Fruit fly (Drosophila melanogaster) whole organism, pupa: ENCODE measurements around the gene Sptz.

Experiments used
- CG10348 ChIP-seq: fragments of 200-800 bp; sonication (Bioruptor generic); IDR thresholded peaks from 2 replicates; pipeline ENCODE4 v1.3.6; 2022; ENCODE audit warnings: missing biosample characterization, missing genetic modification characterization
- CG12605 ChIP-seq: fragments of 200-800 bp; sonication (Bioruptor generic); IDR thresholded peaks from 2 replicates; pipeline ENCODE4 v1.3.6; 2022; ENCODE audit warnings: missing biosample characterization, missing genetic modification characterization
- CG13204 ChIP-seq: fragments of 200-800 bp; sonication (Bioruptor generic); optimal IDR thresholded peaks from 2 replicates; lab custom pipeline; 2018; ENCODE audit warnings: missing biosample characterization, mild to moderate bottlenecking, missing genetic modification characterization, moderate library complexity
- CG14655 ChIP-seq: fragments of 200-800 bp; sonication (Bioruptor generic); optimal IDR thresholded peaks from 3 replicates; lab custom pipeline; 2017; ENCODE audit warnings: mild to moderate bottlenecking, missing biosample characterization, missing genetic modification reagents, missing genetic modification characterization
- CG15710 ChIP-seq: fragments of 200-800 bp; sonication (Bioruptor generic); optimal IDR thresholded peaks from 2 replicates; lab custom pipeline; 2018; ENCODE audit warnings: missing biosample characterization, mild to moderate bottlenecking, missing genetic modification characterization, moderate library complexity
- CG17806 ChIP-seq: fragments of 200-800 bp; sonication (Bioruptor generic); optimal IDR thresholded peaks from 2 replicates; lab custom pipeline; 2018; ENCODE audit warnings: missing biosample characterization, mild to moderate bottlenecking, missing genetic modification characterization, moderate library complexity
- CG32121 ChIP-seq: fragments of 200-800 bp; sonication (Bioruptor generic); IDR thresholded peaks from 2 replicates; pipeline ENCODE4 v1.3.6; 2022; ENCODE audit warnings: missing biosample characterization, missing genetic modification characterization
- CG4496 ChIP-seq: fragments of 200-800 bp; sonication (Bioruptor generic); IDR thresholded peaks from 3 replicates; pipeline ENCODE4 v1.3.6; 2022; ENCODE audit warnings: missing biosample characterization, missing genetic modification characterization
- CG8159 ChIP-seq: fragments of 200-800 bp; sonication (Bioruptor generic); optimal IDR thresholded peaks from 3 replicates; lab custom pipeline; 2018; ENCODE audit warnings: missing biosample characterization, mild to moderate bottlenecking, missing genetic modification characterization, moderate library complexity
- CG8301 ChIP-seq: fragments of 200-800 bp; sonication (Bioruptor generic); optimal IDR thresholded peaks from 2 replicates; lab custom pipeline; 2018; ENCODE audit warnings: missing biosample characterization, mild to moderate bottlenecking, missing genetic modification characterization
- EcR ChIP-seq: fragments of 200-800 bp; sonication (Bioruptor generic); optimal IDR thresholded peaks from 3 replicates; lab custom pipeline; 2019; ENCODE audit warnings: missing biosample characterization, missing genetic modification characterization, mild to moderate bottlenecking, moderate library complexity, missing genetic modification reagents
- Ets98B ChIP-seq: fragments of 200-800 bp; sonication (Bioruptor generic); IDR thresholded peaks from 2 replicates; pipeline ENCODE4 v1.3.6; 2022; ENCODE audit warnings: missing biosample characterization, missing genetic modification characterization
- Pif1A ChIP-seq: fragments of 200-800 bp; sonication (Bioruptor generic); optimal IDR thresholded peaks from 3 replicates; lab custom pipeline; 2016; ENCODE audit warnings: missing biosample characterization, missing genetic modification characterization

Gene Sptz

DNA sequence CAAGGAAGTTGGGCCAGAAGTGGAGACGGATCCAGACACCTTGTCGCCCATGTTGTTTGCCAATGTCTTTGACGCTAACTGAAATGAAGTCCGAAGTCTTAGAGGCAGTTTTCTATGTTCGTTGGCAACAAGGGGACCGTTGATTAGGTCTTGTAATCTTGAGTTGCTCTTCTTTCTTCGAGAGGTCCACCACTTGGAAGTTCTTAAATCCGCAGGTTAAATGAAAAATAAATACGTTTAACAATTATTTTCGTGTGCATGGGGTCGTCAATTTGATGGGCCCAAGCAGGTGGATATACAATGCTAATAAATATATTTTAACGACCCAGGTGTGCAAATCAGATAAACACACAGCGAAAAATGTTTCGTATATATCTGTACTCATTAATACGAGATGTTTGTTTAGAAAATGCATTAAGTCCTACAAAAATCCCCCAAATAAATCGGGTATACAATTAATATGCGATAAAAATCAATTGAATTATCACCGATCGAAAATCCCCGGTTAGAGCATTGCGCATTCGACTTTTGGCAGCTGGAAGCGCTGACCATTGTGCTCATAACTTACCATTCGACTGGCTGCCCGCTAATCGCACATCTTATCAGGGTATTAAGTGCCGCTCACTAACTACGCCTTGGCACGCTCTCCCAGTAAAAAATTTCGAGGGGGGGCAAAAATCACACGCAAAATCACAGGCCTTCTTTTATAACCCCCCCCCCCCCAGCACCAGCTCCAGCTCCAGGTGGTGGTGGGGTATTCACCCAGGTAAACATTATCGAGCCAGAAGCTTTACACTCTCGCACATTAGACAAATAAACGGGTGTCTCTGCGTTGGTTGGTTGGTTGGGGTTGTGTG is 38.8 kb downstream of the Sptz start, which contains the start of gene PGRP-LB:
TSS of gene PGRP-LB (minus strand) at position 51 of the 857 bp plus-strand sequence.
- no peak for TF ChIP-seq CG32121 (GFP tag; lab: Robert Waterston, UW)
- TF ChIP-seq Pif1A (GFP tag; lab: Kevin White, UChicago): no peak
- no peak for TF ChIP-seq CG8159 (tag; lab: Kevin White, UChicago)
- TF ChIP-seq CG15710 (tag; lab: Kevin White, UChicago): no peak
- no peak for TF ChIP-seq CG13204 (GFP tag; lab: Kevin White, UChicago)
- TF ChIP-seq CG4496: no peak
- TF ChIP-seq CG12605 (GFP tag; lab: Robert Waterston, UW): no peak
- no peak for TF ChIP-seq CG8301
- no peak for TF ChIP-seq CG17806 (tag; lab: Kevin White, UChicago)
- TF ChIP-seq CG14655 (GFP tag; lab: Kevin White, UChicago): no peak

DNA sequence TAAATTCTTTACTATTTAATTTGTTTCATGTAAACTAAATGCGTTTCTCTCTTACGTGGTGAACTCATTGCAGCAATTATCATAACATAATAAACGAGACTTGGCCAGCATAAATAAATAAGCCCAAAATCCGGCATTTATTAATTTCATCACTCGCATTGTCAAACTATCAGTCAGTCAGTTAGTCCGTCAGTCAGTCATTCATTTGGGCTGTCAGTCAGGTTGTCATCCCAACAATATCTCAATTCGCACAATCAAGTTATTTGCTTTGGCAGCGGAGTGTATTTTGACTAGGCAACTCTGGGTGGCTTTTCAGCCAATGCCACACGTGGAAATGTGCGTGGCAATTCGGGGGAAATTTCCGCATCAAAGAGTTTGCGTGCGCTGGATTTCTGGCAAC is 45.9 kb downstream of the Sptz start:
- TF ChIP-seq CG32121 (GFP tag; lab: Robert Waterston, UW): no peak
- TF ChIP-seq CG15710 (tag; lab: Kevin White, UChicago): no peak
- TF ChIP-seq CG10348: no peak
- no peak for TF ChIP-seq Ets98B (GFP tag; lab: Robert Waterston, UW)
- no peak for TF ChIP-seq EcR (GFP tag; lab: Kevin White, UChicago)

DNA sequence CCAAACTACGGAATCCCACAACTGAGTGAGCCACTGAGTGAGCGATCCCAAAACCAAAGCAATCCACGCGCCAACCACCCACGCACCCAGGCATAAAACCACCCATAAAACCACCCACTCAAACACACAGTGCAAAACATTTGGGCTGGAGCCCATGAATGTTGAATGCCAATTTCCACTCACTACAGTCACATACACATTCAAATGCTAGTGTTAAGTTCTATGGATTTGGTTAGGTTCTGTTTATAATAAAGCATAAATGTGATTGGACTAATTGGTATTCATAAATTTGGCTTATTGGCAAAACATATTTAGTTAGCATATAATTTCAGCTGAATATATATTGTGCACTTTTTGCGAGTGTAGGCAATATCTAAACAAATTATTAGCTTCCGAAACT is 47.9 kb downstream of the Sptz start:
- no peak for TF ChIP-seq CG13204 (GFP tag; lab: Kevin White, UChicago)
- TF ChIP-seq CG14655 (GFP tag; lab: Kevin White, UChicago): peak; percentile 26
